Fruit fly (Drosophila melanogaster): ENCODE results near the gene Tom20.

Tom20 gene

dm6 chr3L:20005033-20005782 is 4.8 kb downstream of the Tom20 start, which contains the start of gene kug (continued):
- TF ChIP-seq CG5180 (GFP tag; optimal IDR thresholded peaks at IDR 0.05) (peak; percentile 98), ab (GFP tag; optimal IDR thresholded peaks at IDR 0.05) (no peak), CG6254 (GFP tag; optimal IDR thresholded peaks at IDR 0.05) (no peak), CG31365 (tag; optimal IDR thresholded peaks at IDR 0.05) (no peak), Dfd (GFP tag; optimal IDR thresholded peaks at IDR 0.05) (no peak), pan (optimal IDR thresholded peaks at IDR 0.05) (no peak), pan (GFP tag; optimal IDR thresholded peaks at IDR 0.05 in 1 of 2, IDR thresholded peaks at IDR 0.05 in 1 of 2) (no peak), ap (GFP tag; IDR thresholded peaks at IDR 0.05) (no peak), Jarid2 (GFP tag; optimal IDR thresholded peaks at IDR 0.05) (peak; percentile 24), B-H2 (GFP tag; optimal IDR thresholded peaks at IDR 0.05) (no peak), hkb (optimal IDR thresholded peaks at IDR 0.05) (no peak), hkb (GFP tag; IDR thresholded peaks at IDR 0.05) (0 out of 2 replicates have a peak, but pooled peaks have one; percentile 5)

- TF ChIP-seq zfh1 (GFP tag; IDR thresholded peaks at IDR 0.05) = no peak
- no peak for TF ChIP-seq ttk (GFP tag; IDR thresholded peaks at IDR 0.05)
- TF ChIP-seq en (GFP tag; optimal IDR thresholded peaks at IDR 0.05) = no peak
- no peak for TF ChIP-seq Sox102F (GFP tag; optimal IDR thresholded peaks at IDR 0.05)
- no peak for TF ChIP-seq run (tag; optimal IDR thresholded peaks at IDR 0.05)
- no peak for TF ChIP-seq CG13894 (tag; optimal IDR thresholded peaks at IDR 0.05)
- no peak for TF ChIP-seq CG14441 (GFP tag; IDR thresholded peaks at IDR 0.05)
- no peak for TF ChIP-seq slbo (GFP tag; IDR thresholded peaks at IDR 0.05)
- TF ChIP-seq kay (GFP tag; optimal IDR thresholded peaks at IDR 0.05) = no peak
- no peak for TF ChIP-seq Ravus (GFP tag; IDR thresholded peaks at IDR 0.05)
- TF ChIP-seq CG34224 (GFP tag; IDR thresholded peaks at IDR 0.05; ENCODE audit: partially characterized antibody) = peak; percentile 96
- TF ChIP-seq gcm (GFP tag; optimal IDR thresholded peaks at IDR 0.05) = no peak
- TF ChIP-seq E2f1 (GFP tag; IDR thresholded peaks at IDR 0.05) = no peak
- no peak for TF ChIP-seq sd (tag; optimal IDR thresholded peaks at IDR 0.05)
- no peak for TF ChIP-seq gce (GFP tag; IDR thresholded peaks at IDR 0.05)
- TF ChIP-seq ac (GFP tag; optimal IDR thresholded peaks at IDR 0.05) = no peak
- no peak for TF ChIP-seq Poxn (GFP tag; IDR thresholded peaks at IDR 0.05)
- no peak for TF ChIP-seq CG2678 (tag; optimal IDR thresholded peaks at IDR 0.05)
- TF ChIP-seq Awh (GFP tag; IDR thresholded peaks at IDR 0.05) = no peak
- TF ChIP-seq CG1602 (GFP tag; optimal IDR thresholded peaks at IDR 0.05) = no peak
- no peak for TF ChIP-seq toy (GFP tag; IDR thresholded peaks at IDR 0.05)
- no peak for TF ChIP-seq aop (GFP tag; IDR thresholded peaks at IDR 0.05)
- TF ChIP-seq gsb (GFP tag; IDR thresholded peaks at IDR 0.05) = no peak
- no peak for TF ChIP-seq CG16779 (GFP tag; IDR thresholded peaks at IDR 0.05)
- TF ChIP-seq fd64A (GFP tag; optimal IDR thresholded peaks at IDR 0.05) = peak; percentile 52
- no peak for TF ChIP-seq fd3F (GFP tag; optimal IDR thresholded peaks at IDR 0.05)
- TF ChIP-seq ewg (GFP tag; optimal IDR thresholded peaks at IDR 0.05) = no peak
- TF ChIP-seq CG11085 (GFP tag; IDR thresholded peaks at IDR 0.05) = no peak
- TF ChIP-seq Lim3 (GFP tag; IDR thresholded peaks at IDR 0.05) = no peak
- TF ChIP-seq Gsc (GFP tag; IDR thresholded peaks at IDR 0.05) = no peak
- TF ChIP-seq usp (GFP tag; optimal IDR thresholded peaks at IDR 0.05) = no peak
- TF ChIP-seq wek (GFP tag; optimal IDR thresholded peaks at IDR 0.05) = peak; percentile 35
- no peak for TF ChIP-seq BtbVII (GFP tag; optimal IDR thresholded peaks at IDR 0.05)
- peak; percentile 33 for TF ChIP-seq Neu2 (GFP tag; optimal IDR thresholded peaks at IDR 0.05; ENCODE audit: borderline replicate concordance)
- TF ChIP-seq Trl (optimal IDR thresholded peaks at IDR 0.05) = no peak
- no peak for TF ChIP-seq Trl (GFP tag; optimal IDR thresholded peaks at IDR 0.05)
Observed at dm6 chr3L:20006269-20007265, 6.1 kb downstream of the Tom20 start.
